Worm (Caenorhabditis elegans) whole organism, young adult: ENCODE measurements around the gene ZC302.3.
A peak's percentile ranks its signal among the peaks of the same experiment; 100 is the strongest.

Source experiments
- B0261.1 ChIP-seq: sonication (generic microtip); optimal IDR thresholded peaks from 2 replicates; lab custom pipeline; 2016; ENCODE audit warnings: mild to moderate bottlenecking, missing genetic modification characterization, moderate library complexity, missing compliant biosample characterization
- F49E8.2 ChIP-seq: sonication (generic microtip); optimal IDR thresholded peaks from 3 replicates; lab custom pipeline; 2017; ENCODE audit warnings: missing genetic modification characterization, mild to moderate bottlenecking, missing compliant biosample characterization, antibody characterized with exemption, moderate library complexity; ENCODE audit not compliant: insufficient read depth
- F55B11.4 ChIP-seq: sonication (generic microtip); optimal IDR thresholded peaks from 2 replicates; lab custom pipeline; 2016; ENCODE audit warnings: missing compliant biosample characterization, missing genetic modification characterization, borderline replicate concordance; ENCODE audit not compliant: insufficient read depth
- F57C9.4 ChIP-seq: sonication (generic microtip); optimal IDR thresholded peaks from 2 replicates; lab custom pipeline; 2017; ENCODE audit warnings: mild to moderate bottlenecking, missing genetic modification characterization, missing compliant biosample characterization
- T07F8.4 ChIP-seq: sonication (generic microtip); optimal IDR thresholded peaks from 2 replicates; lab custom pipeline; 2016; ENCODE audit warnings: mild to moderate bottlenecking, missing genetic modification characterization, moderate library complexity, missing compliant biosample characterization
- Y53F4B.3 ChIP-seq: fragments of 200-800 bp; sonication (Bioruptor generic); IDR thresholded peaks from 2 replicates; pipeline ENCODE4 v1.3.6; 2022; ENCODE audit warnings: missing genetic modification reagents, missing genetic modification characterization, missing compliant biosample characterization
- ZK185.1 ChIP-seq: sonication (generic microtip); optimal IDR thresholded peaks from 2 replicates; lab custom pipeline; 2016; ENCODE audit warnings: mild to moderate bottlenecking, missing genetic modification characterization, missing compliant biosample characterization; ENCODE audit not compliant: poor library complexity, severe bottlenecking
- akir-1 ChIP-seq: fragments of 200-800 bp; sonication (Bioruptor generic); optimal IDR thresholded peaks from 2 replicates; lab custom pipeline; 2018; ENCODE audit warnings: mild to moderate bottlenecking, missing genetic modification characterization, moderate library complexity, missing compliant biosample characterization
- athp-1 ChIP-seq: sonication (generic microtip); optimal IDR thresholded peaks from 2 replicates; lab custom pipeline; 2017; ENCODE audit warnings: mild to moderate bottlenecking, missing genetic modification characterization, missing compliant biosample characterization
- attf-3 ChIP-seq: fragments of 200-800 bp; sonication (Bioruptor generic); conservative IDR thresholded peaks from 2 replicates; pipeline ENCODE4 v1.3.6; 2022; ENCODE audit warnings: missing genetic modification reagents, missing genetic modification characterization, missing compliant biosample characterization
- attf-6 ChIP-seq: fragments of 200-800 bp; sonication (Bioruptor generic); IDR thresholded peaks from 2 replicates; pipeline ENCODE4 v1.3.6; 2022; ENCODE audit warnings: missing genetic modification reagents, missing genetic modification characterization, missing compliant biosample characterization
- ccch-3 ChIP-seq: fragments of 200-800 bp; sonication (Bioruptor generic); optimal IDR thresholded peaks from 2 replicates; lab custom pipeline; 2018; ENCODE audit warnings: mild to moderate bottlenecking, missing genetic modification characterization, missing compliant biosample characterization
- ceh-100 ChIP-seq: fragments of 200-800 bp; sonication (Bioruptor generic); IDR thresholded peaks from 2 replicates; pipeline ENCODE4 v1.3.6; 2022; ENCODE audit warnings: missing genetic modification reagents, missing genetic modification characterization, missing compliant biosample characterization
- ceh-58 ChIP-seq: fragments of 200-800 bp; sonication (Bioruptor generic); IDR thresholded peaks from 2 replicates; pipeline ENCODE4 v1.3.6; 2022; ENCODE audit warnings: missing genetic modification characterization, missing compliant biosample characterization
- ceh-79 ChIP-seq: sonication (generic microtip); optimal IDR thresholded peaks from 2 replicates; lab custom pipeline; 2017; ENCODE audit warnings: mild to moderate bottlenecking, missing genetic modification characterization, missing compliant biosample characterization
- ceh-91 ChIP-seq: fragments of 200-800 bp; sonication (Bioruptor generic); IDR thresholded peaks from 2 replicates; pipeline ENCODE4 v1.3.6; 2022; ENCODE audit warnings: missing genetic modification reagents, missing genetic modification characterization, missing compliant biosample characterization
- die-1 ChIP-seq: sonication (generic microtip); optimal IDR thresholded peaks from 2 replicates; lab custom pipeline; 2016; ENCODE audit warnings: missing genotype, mild to moderate bottlenecking, missing genetic modification characterization, missing compliant biosample characterization
- dpl-1 ChIP-seq: fragments of 150-350 bp; optimal IDR thresholded peaks from 2 replicates; lab custom pipeline; 2014; ENCODE audit warnings: missing biosample characterization, missing genetic modification reagents, missing genetic modification characterization
- efl-1 ChIP-seq: fragments of 150-350 bp; optimal IDR thresholded peaks from 2 replicates; lab custom pipeline; 2014; ENCODE audit warnings: missing biosample characterization, missing genetic modification reagents, missing genetic modification characterization
- egl-44 ChIP-seq: fragments of 200-800 bp; sonication (Bioruptor generic); IDR thresholded peaks from 2 replicates; pipeline ENCODE4 v1.3.6; 2022; ENCODE audit warnings: missing genetic modification reagents, missing genetic modification characterization, missing compliant biosample characterization
- egrh-3 ChIP-seq: fragments of 200-800 bp; sonication (Bioruptor generic); IDR thresholded peaks from 2 replicates; pipeline ENCODE4 v1.3.6; 2022; ENCODE audit warnings: missing genetic modification reagents, missing genetic modification characterization, missing compliant biosample characterization
- ets-4 ChIP-seq: fragments of 200-800 bp; sonication (Bioruptor generic); optimal IDR thresholded peaks from 2 replicates; lab custom pipeline; 2018; ENCODE audit warnings: mild to moderate bottlenecking, missing genetic modification characterization, missing compliant biosample characterization
- him-1 ChIP-seq: sonication (generic microtip); optimal IDR thresholded peaks from 2 replicates; lab custom pipeline; 2016; ENCODE audit warnings: missing genotype, missing genetic modification reagents, missing genetic modification characterization, missing compliant biosample characterization
- hmg-1.2 ChIP-seq: fragments of 200-800 bp; sonication (Bioruptor generic); IDR thresholded peaks from 2 replicates; pipeline ENCODE4 v1.3.6; 2022; ENCODE audit warnings: missing genetic modification reagents, missing genetic modification characterization, missing compliant biosample characterization
- hmg-20 ChIP-seq: fragments of 200-800 bp; sonication (Bioruptor generic); IDR thresholded peaks from 2 replicates; pipeline ENCODE4 v1.3.6; 2022; ENCODE audit warnings: missing genetic modification reagents, missing genetic modification characterization, missing compliant biosample characterization
- hrde-1 ChIP-seq: sonication (generic microtip); optimal IDR thresholded peaks from 2 replicates; lab custom pipeline; 2016; ENCODE audit warnings: missing genetic modification characterization, mild to moderate bottlenecking, missing compliant biosample characterization, moderate library complexity, missing genotype, missing genetic modification reagents, borderline replicate concordance
- lin-26 ChIP-seq: fragments of 200-800 bp; sonication (Bioruptor generic); IDR thresholded peaks from 2 replicates; pipeline ENCODE4 v1.3.6; 2022; ENCODE audit warnings: missing genetic modification reagents, missing genetic modification characterization, missing compliant biosample characterization
- lin-54 ChIP-seq: fragments of 200-800 bp; sonication (Bioruptor generic); optimal IDR thresholded peaks from 2 replicates; lab custom pipeline; 2018; ENCODE audit warnings: mild to moderate bottlenecking, missing genetic modification characterization, missing compliant biosample characterization
- lsl-1 ChIP-seq: fragments of 200-800 bp; sonication (Bioruptor generic); optimal IDR thresholded peaks from 2 replicates; lab custom pipeline; 2018; ENCODE audit warnings: mild to moderate bottlenecking, missing genetic modification characterization, moderate library complexity, missing compliant biosample characterization
- lsy-27 ChIP-seq: sonication (generic microtip); optimal IDR thresholded peaks from 2 replicates; lab custom pipeline; 2017; ENCODE audit warnings: missing genetic modification characterization, mild to moderate bottlenecking, missing compliant biosample characterization, antibody characterized with exemption, missing genotype, borderline replicate concordance; ENCODE audit not compliant: insufficient read depth
- mcd-1 ChIP-seq: fragments of 200-800 bp; sonication (Bioruptor generic); IDR thresholded peaks from 2 replicates; pipeline ENCODE4 v1.3.6; 2022; ENCODE audit warnings: missing genetic modification reagents, missing genetic modification characterization, missing compliant biosample characterization
- mes-4 ChIP-seq: sonication (generic microtip); optimal IDR thresholded peaks from 2 replicates; lab custom pipeline; 2016; ENCODE audit warnings: missing genotype, missing genetic modification characterization, missing compliant biosample characterization
- nhr-27 ChIP-seq: fragments of 200-800 bp; sonication (Bioruptor generic); optimal IDR thresholded peaks from 2 replicates; lab custom pipeline; 2018; ENCODE audit warnings: mild to moderate bottlenecking, missing genetic modification characterization, moderate library complexity, missing compliant biosample characterization
- pbrm-1 ChIP-seq: fragments of 200-800 bp; sonication (Bioruptor generic); IDR thresholded peaks from 2 replicates; pipeline ENCODE4 v1.3.6; 2022; ENCODE audit warnings: missing genetic modification reagents, missing genetic modification characterization, missing compliant biosample characterization
- rcor-1 ChIP-seq: fragments of 200-800 bp; sonication (Bioruptor generic); IDR thresholded peaks from 2 replicates; pipeline ENCODE4 v1.3.6; 2022; ENCODE audit warnings: missing genetic modification reagents, missing genetic modification characterization, missing compliant biosample characterization
- snpc-1.1 ChIP-seq: sonication (generic microtip); optimal IDR thresholded peaks from 2 replicates; lab custom pipeline; 2017; ENCODE audit warnings: missing genetic modification characterization, mild to moderate bottlenecking, missing compliant biosample characterization, antibody characterized with exemption, moderate library complexity, missing genotype, missing genetic modification reagents; ENCODE audit not compliant: insufficient read depth
- snpc-3.4 ChIP-seq: sonication (generic microtip); optimal IDR thresholded peaks from 2 replicates; lab custom pipeline; 2017; ENCODE audit warnings: missing genetic modification characterization, mild to moderate bottlenecking, missing compliant biosample characterization, antibody characterized with exemption, moderate library complexity, missing genotype, missing genetic modification reagents
- snpc-4 ChIP-seq, 5 experiments: fragments of 150-350 bp in 1 of 5; sonication (generic microtip) in 4 of 5; optimal IDR thresholded peaks; 2 replicates each; lab custom pipeline; 2014 to 2018; ENCODE audit warnings: missing genetic modification characterization in 5 of 5, missing biosample characterization in 3 of 5, antibody characterized with exemption in 2 of 5, mild to moderate bottlenecking in 2 of 5, missing compliant biosample characterization in 2 of 5, missing genotype in 2 of 5, moderate library complexity in 2 of 5, missing genetic modification reagents in 1 of 5
- sptf-2 ChIP-seq: fragments of 200-800 bp; sonication (Bioruptor generic); optimal IDR thresholded peaks from 2 replicates; lab custom pipeline; 2018; ENCODE audit warnings: mild to moderate bottlenecking, missing genetic modification characterization, missing compliant biosample characterization
- tlf-1 ChIP-seq: fragments of 200-800 bp; sonication (Bioruptor generic); optimal IDR thresholded peaks from 2 replicates; lab custom pipeline; 2018; ENCODE audit warnings: mild to moderate bottlenecking, missing genetic modification characterization, missing compliant biosample characterization
- unc-62 ChIP-seq: fragments of 150-350 bp; optimal IDR thresholded peaks from 2 replicates; lab custom pipeline; 2014; ENCODE audit warnings: missing biosample characterization, missing genetic modification reagents, missing genetic modification characterization
- xnd-1 ChIP-seq: sonication (generic microtip); optimal IDR thresholded peaks from 2 replicates; lab custom pipeline; 2016; ENCODE audit warnings: missing genotype, missing genetic modification reagents, missing genetic modification characterization, missing compliant biosample characterization
- zfh-2 ChIP-seq: fragments of 200-800 bp; sonication (Bioruptor generic); conservative IDR thresholded peaks from 2 replicates; pipeline ENCODE4 v1.3.6; 2022; ENCODE audit warnings: missing genetic modification reagents, missing genetic modification characterization, missing compliant biosample characterization
- ztf-22 ChIP-seq: fragments of 200-800 bp; sonication (Bioruptor generic); optimal IDR thresholded peaks from 2 replicates; lab custom pipeline; 2018; ENCODE audit warnings: mild to moderate bottlenecking, missing genetic modification characterization, moderate library complexity, missing compliant biosample characterization
- ztf-26 ChIP-seq: sonication (generic microtip); optimal IDR thresholded peaks from 2 replicates; lab custom pipeline; 2017; ENCODE audit warnings: missing genetic modification characterization, missing compliant biosample characterization
- ztf-28 ChIP-seq: fragments of 200-800 bp; sonication (Bioruptor generic); IDR thresholded peaks from 2 replicates; pipeline ENCODE4 v1.3.6; 2022; ENCODE audit warnings: missing genetic modification reagents, missing genetic modification characterization, missing compliant biosample characterization
- ztf-3 ChIP-seq: fragments of 200-800 bp; sonication (Bioruptor generic); optimal IDR thresholded peaks from 2 replicates; lab custom pipeline; 2018; ENCODE audit warnings: mild to moderate bottlenecking, missing genetic modification characterization, missing compliant biosample characterization

ZC302.3 gene

ce11 chrV:10736756-10737155 is 4.5 kb downstream of the ZC302.3 start, which contains the start of the genes mre-11 and wdr-5.3 (continued):
- TF ChIP-seq F57C9.4 (tag; lab: Kevin White, UChicago) (no peak), mcd-1 (GFP tag; lab: Robert Waterston, UW) (peak; percentile 48; the same call in 1 of the 2 replicates), dpl-1 (peak; percentile 58), him-1 (tag; lab: Kevin White, UChicago) (peak; percentile 8), akir-1 (GFP tag; lab: Kevin White, UChicago) (no peak), B0261.1 (tag; lab: Kevin White, UChicago) (no peak), attf-6 (GFP tag; lab: Robert Waterston, UW) (no peak), lsl-1 (peak; percentile 60), die-1 (tag; lab: Kevin White, UChicago) (no peak), ceh-79 (tag; lab: Kevin White, UChicago) (no peak), hrde-1 (tag; lab: Kevin White, UChicago) (no peak), Y53F4B.3 (no peak), hmg-20 (no peak), lin-26 (GFP tag; lab: Robert Waterston, UW) (no peak), zfh-2 (no peak), snpc-4 (GFP tag; optimal IDR thresholded peaks at IDR 0.05; lab: Kevin White, UChicago) (no peak), snpc-4 (tag; optimal IDR thresholded peaks at IDR 0.05; lab: Kevin White, UChicago) (peak in 1 of 4 experiments; percentile 44), mes-4 (no peak), ztf-26 (tag; lab: Kevin White, UChicago) (no peak), efl-1 (peak; percentile 85), tlf-1 (GFP tag; lab: Kevin White, UChicago) (peak; percentile 14), lsy-27 (tag; lab: Kevin White, UChicago) (no peak), attf-3 (GFP tag; lab: Robert Waterston, UW) (no peak), ceh-58 (GFP tag; lab: Robert Waterston, UW) (no peak), egl-44 (no peak), ztf-22 (no peak), hmg-1.2 (GFP tag; lab: Robert Waterston, UW) (peak; percentile 21; the same call in 1 of the 2 replicates), T07F8.4 (tag; lab: Kevin White, UChicago) (no peak), ccch-3 (GFP tag; lab: Kevin White, UChicago) (no peak), nhr-27 (tag; lab: Kevin White, UChicago) (no peak), pbrm-1 (0 out of 2 replicates have a peak, but pooled peaks have one; percentile 38), lin-54 (GFP tag; lab: Kevin White, UChicago) (peak; percentile 80), snpc-1.1 (tag; lab: Kevin White, UChicago) (no peak), F55B11.4 (tag; lab: Kevin White, UChicago) (no peak), ZK185.1 (tag; lab: Kevin White, UChicago) (peak; percentile 70), unc-62 (GFP tag; lab: Kevin White, UChicago) (no peak), snpc-3.4 (tag; lab: Kevin White, UChicago) (no peak), xnd-1 (tag; lab: Kevin White, UChicago) (peak; percentile 9), egrh-3 (GFP tag; lab: Robert Waterston, UW) (no peak), athp-1 (tag; lab: Kevin White, UChicago) (no peak), ets-4 (GFP tag; lab: Kevin White, UChicago) (no peak), rcor-1 (GFP tag; lab: Robert Waterston, UW) (peak; percentile 22; the same call in 1 of the 2 replicates), ceh-100 (GFP tag; lab: Robert Waterston, UW) (peak; percentile 38; the same call in 1 of the 2 replicates), ceh-91 (peak; percentile 29; the same call in 1 of the 2 replicates), ztf-28 (GFP tag; lab: Robert Waterston, UW) (0 out of 2 replicates have a peak, but pooled peaks have one; percentile 10), ztf-3 (GFP tag; lab: Kevin White, UChicago) (no peak), sptf-2 (GFP tag; lab: Kevin White, UChicago) (no peak), F49E8.2 (tag; lab: Kevin White, UChicago) (peak; percentile 17)
